Worm (Caenorhabditis elegans) whole organism, L4 larva: Measurements from ENCODE around the gene gakh-1.
A peak's percentile ranks its signal among the peaks of the same experiment; 100 is the strongest.

Experiments
- D1046.2 ChIP-seq: fragments of 200-800 bp; sonication (Bioruptor generic); IDR thresholded peaks from 2 replicates; pipeline ENCODE4 v1.3.6; 2022; ENCODE audit warnings: missing genetic modification characterization, missing compliant biosample characterization
- F44E2.7 ChIP-seq: fragments of 200-800 bp; sonication (Bioruptor generic); IDR thresholded peaks from 2 replicates; pipeline ENCODE4 v2.1.2; 2022; ENCODE audit warnings: missing genetic modification characterization, missing compliant biosample characterization
- R02D3.7 ChIP-seq: fragments of 150-350 bp; sonication (generic microtip); optimal IDR thresholded peaks from 3 replicates; lab custom pipeline; 2014; ENCODE audit warnings: missing biosample characterization, missing genetic modification characterization
- T26A8.4 ChIP-seq: fragments of 200-800 bp; sonication (Bioruptor generic); IDR thresholded peaks from 2 replicates; pipeline ENCODE4 v1.3.6; 2022; ENCODE audit warnings: missing genetic modification characterization, missing compliant biosample characterization
- Y75B8A.6 ChIP-seq: fragments of 200-800 bp; sonication (Bioruptor generic); IDR thresholded peaks from 2 replicates; pipeline ENCODE4 v1.3.6; 2022; ENCODE audit warnings: missing genetic modification reagents, missing genetic modification characterization, missing compliant biosample characterization
- ZK337.2 ChIP-seq: fragments of 200-800 bp; sonication (Bioruptor generic); IDR thresholded peaks from 2 replicates; pipeline ENCODE4 v1.3.6; 2022; ENCODE audit warnings: missing genetic modification reagents, missing genetic modification characterization, missing compliant biosample characterization
- ZK546.5 ChIP-seq, 2 experiments: sonication (generic microtip); optimal IDR thresholded peaks; 2 replicates each; lab custom pipeline; 2017; ENCODE audit warnings: missing biosample characterization in 2 of 2, missing genetic modification characterization in 2 of 2
- ama-1 ChIP-seq: fragments of 150-350 bp; optimal IDR thresholded peaks from 2 replicates; lab custom pipeline; 2014; ENCODE audit warnings: inconsistent platforms, mixed read lengths
- arid-1 ChIP-seq: fragments of 200-800 bp; sonication (Bioruptor generic); conservative IDR thresholded peaks from 2 replicates; pipeline ENCODE4 v1.3.6; 2022; ENCODE audit warnings: missing genetic modification reagents, missing genetic modification characterization, missing compliant biosample characterization
- ces-1 ChIP-seq: fragments of 150-350 bp; sonication (generic microtip); optimal IDR thresholded peaks from 4 replicates; lab custom pipeline; 2014; ENCODE audit warnings: missing biosample characterization, missing genetic modification reagents, missing genetic modification characterization
- ctbp-1 ChIP-seq: fragments of 200-800 bp; sonication (Bioruptor generic); IDR thresholded peaks from 2 replicates; pipeline ENCODE4 v1.3.6; 2022; ENCODE audit warnings: missing genetic modification reagents, missing genetic modification characterization, missing compliant biosample characterization
- daf-12 ChIP-seq: fragments of 150-350 bp; optimal IDR thresholded peaks from 2 replicates; lab custom pipeline; 2014; ENCODE audit warnings: missing biosample characterization, missing genetic modification reagents, missing genetic modification characterization
- daf-16 ChIP-seq, 3 experiments: sonication (generic microtip); optimal IDR thresholded peaks; 2 replicates each; lab custom pipeline; 2016 to 2017; ENCODE audit warnings: missing genetic modification characterization in 3 of 3, missing genetic modification reagents in 3 of 3, mild to moderate bottlenecking in 2 of 3, missing compliant biosample characterization in 2 of 3, missing biosample characterization in 1 of 3, moderate library complexity in 1 of 3
- dmd-6 ChIP-seq: fragments of 200-800 bp; sonication (Bioruptor generic); IDR thresholded peaks from 2 replicates; pipeline ENCODE4 v1.3.6; 2022; ENCODE audit warnings: missing genetic modification reagents, missing genetic modification characterization, missing compliant biosample characterization
- dmd-9 ChIP-seq: fragments of 200-800 bp; sonication (Bioruptor generic); IDR thresholded peaks from 2 replicates; pipeline ENCODE4 v1.3.6; 2022; ENCODE audit warnings: missing genetic modification reagents, missing genetic modification characterization, missing compliant biosample characterization
- dve-1 ChIP-seq: sonication (generic microtip); optimal IDR thresholded peaks from 2 replicates; lab custom pipeline; 2017; ENCODE audit warnings: antibody characterized with exemption, mild to moderate bottlenecking, missing genetic modification characterization, missing compliant biosample characterization; ENCODE audit not compliant: insufficient read depth
- egl-43 ChIP-seq: fragments of 200-800 bp; sonication (Bioruptor generic); IDR thresholded peaks from 2 replicates; pipeline ENCODE4 v1.3.6; 2022; ENCODE audit warnings: missing genetic modification reagents, missing genetic modification characterization, missing compliant biosample characterization
- fkh-10 ChIP-seq: fragments of 150-350 bp; optimal IDR thresholded peaks from 2 replicates; lab custom pipeline; 2014; ENCODE audit warnings: missing biosample characterization, missing genetic modification reagents, missing genetic modification characterization
- gei-8 ChIP-seq: fragments of 200-800 bp; sonication (Bioruptor generic); optimal IDR thresholded peaks from 2 replicates; lab custom pipeline; 2018; ENCODE audit warnings: mild to moderate bottlenecking, missing genetic modification characterization, missing compliant biosample characterization
- hlh-11 ChIP-seq: fragments of 200-800 bp; sonication (Bioruptor generic); optimal IDR thresholded peaks from 2 replicates; lab custom pipeline; 2018; ENCODE audit warnings: mild to moderate bottlenecking, missing genetic modification characterization, missing compliant biosample characterization
- hmg-1.1 ChIP-seq: fragments of 200-800 bp; sonication (Bioruptor generic); IDR thresholded peaks from 2 replicates; pipeline ENCODE4 v1.3.6; 2022; ENCODE audit warnings: missing genetic modification reagents, missing genetic modification characterization, missing compliant biosample characterization
- jun-1 ChIP-seq: fragments of 150-350 bp; optimal IDR thresholded peaks from 2 replicates; lab custom pipeline; 2014; ENCODE audit warnings: missing biosample characterization, missing genetic modification reagents, missing genetic modification characterization
- lin-1 ChIP-seq: fragments of 200-800 bp; sonication (Bioruptor generic); IDR thresholded peaks from 2 replicates; pipeline ENCODE4 v1.3.6; 2022; ENCODE audit warnings: missing genetic modification reagents, missing genetic modification characterization, missing compliant biosample characterization
- lin-38 ChIP-seq: fragments of 200-800 bp; sonication (Bioruptor generic); IDR thresholded peaks from 2 replicates; pipeline ENCODE4 v1.3.6; 2022; ENCODE audit warnings: missing genetic modification reagents, missing genetic modification characterization, missing compliant biosample characterization
- madf-5 ChIP-seq, 2 experiments: fragments of 200-800 bp; sonication (Bioruptor generic); IDR thresholded peaks; 2 replicates each; pipeline ENCODE4 v1.3.6; 2022; ENCODE audit warnings: missing compliant biosample characterization in 2 of 2, missing genetic modification characterization in 2 of 2
- mdl-1 ChIP-seq, 2 experiments: fragments of 150-350 bp in 1 of 2; sonication (generic microtip) in 1 of 2; optimal IDR thresholded peaks; 2 replicates each; lab custom pipeline; 2014 to 2017; ENCODE audit warnings: missing biosample characterization in 2 of 2, missing genetic modification characterization in 2 of 2
- mes-2 ChIP-seq: sonication (generic microtip); optimal IDR thresholded peaks from 2 replicates; lab custom pipeline; 2016; ENCODE audit warnings: missing genotype, mild to moderate bottlenecking, missing genetic modification characterization, missing compliant biosample characterization; ENCODE audit not compliant: poor library complexity, severe bottlenecking
- nhr-102 ChIP-seq: sonication (generic microtip); optimal IDR thresholded peaks from 2 replicates; lab custom pipeline; 2016; ENCODE audit warnings: mild to moderate bottlenecking, missing genetic modification characterization, moderate library complexity, missing compliant biosample characterization
- nhr-237 ChIP-seq: sonication (generic microtip); optimal IDR thresholded peaks from 2 replicates; lab custom pipeline; 2017; ENCODE audit warnings: missing biosample characterization, missing genetic modification characterization
- nhr-28 ChIP-seq: fragments of 150-350 bp; optimal IDR thresholded peaks from 2 replicates; lab custom pipeline; 2014; ENCODE audit warnings: missing biosample characterization, missing genetic modification characterization
- nhr-41 ChIP-seq: fragments of 200-800 bp; sonication (Bioruptor generic); IDR thresholded peaks from 2 replicates; pipeline ENCODE4 v1.3.6; 2022; ENCODE audit warnings: missing genetic modification reagents, missing genetic modification characterization, missing compliant biosample characterization
- nhr-6 ChIP-seq: fragments of 150-350 bp; optimal IDR thresholded peaks from 2 replicates; lab custom pipeline; 2014; ENCODE audit warnings: missing biosample characterization, missing genetic modification characterization
- nhr-76 ChIP-seq: fragments of 150-350 bp; optimal IDR thresholded peaks from 2 replicates; lab custom pipeline; 2014; ENCODE audit warnings: missing biosample characterization, missing genetic modification characterization
- pha-4 ChIP-seq, 2 experiments: fragments of 150-350 bp in 1 of 2; fragments of 200-800 bp in 1 of 2; sonication (Bioruptor generic) in 1 of 2; IDR thresholded peaks in 1 of 2; optimal IDR thresholded peaks in 1 of 2; 2 replicates each; pipeline versions ENCODE4 v1.3.6 to Lab custom; 2014 to 2022; ENCODE audit warnings: missing genetic modification characterization in 2 of 2, missing genetic modification reagents in 2 of 2, missing biosample characterization in 1 of 2, missing compliant biosample characterization in 1 of 2
- php-3 ChIP-seq: fragments of 200-800 bp; sonication (Bioruptor generic); IDR thresholded peaks from 2 replicates; pipeline ENCODE4 v1.3.6; 2022; ENCODE audit warnings: missing genetic modification reagents, missing genetic modification characterization, missing compliant biosample characterization
- saeg-2 ChIP-seq: fragments of 200-800 bp; sonication (Bioruptor generic); IDR thresholded peaks from 2 replicates; pipeline ENCODE4 v1.3.6; 2022; ENCODE audit warnings: missing genetic modification reagents, missing genetic modification characterization, missing compliant biosample characterization
- set-16 ChIP-seq: fragments of 200-800 bp; sonication (Bioruptor generic); IDR thresholded peaks from 2 replicates; pipeline ENCODE4 v1.3.6; 2022; ENCODE audit warnings: missing genetic modification reagents, missing genetic modification characterization, missing compliant biosample characterization
- skn-1 ChIP-seq: fragments of 150-350 bp; optimal IDR thresholded peaks from 2 replicates; lab custom pipeline; 2014; ENCODE audit warnings: missing biosample characterization, missing genetic modification characterization
- snpc-1.2 ChIP-seq: fragments of 200-800 bp; sonication (Bioruptor generic); IDR thresholded peaks from 2 replicates; pipeline ENCODE4 v1.3.6; 2022; ENCODE audit warnings: missing genetic modification reagents, missing genetic modification characterization, missing compliant biosample characterization
- snpc-4 ChIP-seq: fragments of 150-350 bp; optimal IDR thresholded peaks from 2 replicates; lab custom pipeline; 2014; ENCODE audit warnings: missing biosample characterization, missing genetic modification characterization
- tag-97 ChIP-seq: fragments of 200-800 bp; sonication (Bioruptor generic); IDR thresholded peaks from 2 replicates; pipeline ENCODE4 v1.3.6; 2022; ENCODE audit warnings: missing genetic modification characterization, missing compliant biosample characterization
- tra-1 ChIP-seq: fragments of 200-800 bp; sonication (Bioruptor generic); IDR thresholded peaks from 2 replicates; pipeline ENCODE4 v1.3.6; 2022; ENCODE audit warnings: missing genetic modification reagents, missing genetic modification characterization, missing compliant biosample characterization
- unc-130 ChIP-seq: sonication (generic microtip); optimal IDR thresholded peaks from 2 replicates; lab custom pipeline; 2016; ENCODE audit warnings: missing genetic modification reagents, missing genetic modification characterization, missing compliant biosample characterization
- zag-1 ChIP-seq: fragments of 150-350 bp; optimal IDR thresholded peaks from 2 replicates; lab custom pipeline; 2014; ENCODE audit warnings: missing biosample characterization, missing genetic modification characterization
- zfp-2 ChIP-seq: sonication (generic microtip); optimal IDR thresholded peaks from 2 replicates; lab custom pipeline; 2016; ENCODE audit warnings: mild to moderate bottlenecking, missing genetic modification characterization, missing compliant biosample characterization
- zip-11 ChIP-seq: fragments of 200-800 bp; sonication (Bioruptor generic); IDR thresholded peaks from 2 replicates; pipeline ENCODE4 v1.3.6; 2022; ENCODE audit warnings: missing genetic modification characterization, missing compliant biosample characterization

gakh-1 gene

DNA sequence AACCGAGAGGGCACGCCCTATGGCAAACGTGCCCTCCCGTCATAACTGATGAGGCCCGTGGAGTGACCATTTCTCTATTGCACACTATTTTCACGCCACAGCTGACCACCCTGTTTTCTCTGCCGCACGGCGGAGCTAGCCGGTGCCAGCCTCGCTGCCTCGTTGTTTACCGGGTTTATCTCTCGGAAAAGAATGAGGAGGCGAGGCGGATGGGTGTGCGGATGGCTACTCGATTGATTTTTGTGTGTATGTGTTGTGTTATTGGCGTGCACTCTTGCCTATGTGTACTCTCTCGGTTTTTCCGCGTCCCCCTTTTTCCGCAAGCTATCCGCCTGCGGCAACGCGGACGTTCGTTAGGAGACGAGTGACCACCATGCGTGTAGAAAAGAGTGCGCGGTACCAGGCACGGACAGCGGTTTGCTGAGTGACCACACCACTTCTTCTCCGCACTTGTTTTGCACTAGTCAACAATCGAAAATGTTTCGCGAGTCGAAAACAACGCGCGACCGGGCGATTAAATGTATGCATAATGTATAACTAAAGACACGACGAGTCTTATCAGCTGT lies 29.8 kb downstream of the gakh-1 start (continued):
- TF ChIP-seq ZK546.5 (tag; optimal IDR thresholded peaks at IDR 0.05; lab: Kevin White, UChicago) = no peak
- peak; percentile 27; the same call in 1 of the 2 replicates for TF ChIP-seq dmd-6 (GFP tag; lab: Robert Waterston, UW)
- TF ChIP-seq nhr-76 (tag; lab: Kevin White, UChicago) = no peak
- TF ChIP-seq dmd-9 (GFP tag; lab: Robert Waterston, UW) = no peak
- no peak for TF ChIP-seq F44E2.7 (GFP tag; lab: Robert Waterston, UW)
- peak; percentile 76 for TF ChIP-seq nhr-102 (tag; lab: Kevin White, UChicago)
- peak; percentile 100 for TF ChIP-seq hlh-11 (tag; lab: Kevin White, UChicago)
- no peak for TF ChIP-seq snpc-4 (tag; lab: Kevin White, UChicago)
- TF ChIP-seq ama-1 (lab: Kevin White, UChicago) = no peak
- TF ChIP-seq lin-38 (GFP tag; lab: Robert Waterston, UW) = no peak
- TF ChIP-seq pha-4 (GFP tag; IDR thresholded peaks at IDR 0.05; lab: Robert Waterston, UW) = peak; percentile 53; the same call in 1 of the 2 replicates
- TF ChIP-seq pha-4 (tag; optimal IDR thresholded peaks at IDR 0.05; lab: Kevin White, UChicago) = no peak
- peak; percentile 79; the same call in 1 of the 2 replicates for TF ChIP-seq T26A8.4 (GFP tag; lab: Robert Waterston, UW)
- no peak for TF ChIP-seq snpc-1.2
- no peak; the same call in 1 of the 2 replicates for TF ChIP-seq arid-1 (GFP tag; lab: Robert Waterston, UW)
- no peak for TF ChIP-seq D1046.2 (GFP tag; lab: Robert Waterston, UW)
- TF ChIP-seq zag-1 (tag; lab: Kevin White, UChicago) = no peak
- TF ChIP-seq ces-1 (GFP tag; lab: Kevin White, UChicago) = no peak
- TF ChIP-seq nhr-41 = no peak
- TF ChIP-seq mdl-1 (tag; optimal IDR thresholded peaks at IDR 0.05; lab: Kevin White, UChicago) = peak; percentile 64 to 93
- no peak for TF ChIP-seq egl-43

DNA sequence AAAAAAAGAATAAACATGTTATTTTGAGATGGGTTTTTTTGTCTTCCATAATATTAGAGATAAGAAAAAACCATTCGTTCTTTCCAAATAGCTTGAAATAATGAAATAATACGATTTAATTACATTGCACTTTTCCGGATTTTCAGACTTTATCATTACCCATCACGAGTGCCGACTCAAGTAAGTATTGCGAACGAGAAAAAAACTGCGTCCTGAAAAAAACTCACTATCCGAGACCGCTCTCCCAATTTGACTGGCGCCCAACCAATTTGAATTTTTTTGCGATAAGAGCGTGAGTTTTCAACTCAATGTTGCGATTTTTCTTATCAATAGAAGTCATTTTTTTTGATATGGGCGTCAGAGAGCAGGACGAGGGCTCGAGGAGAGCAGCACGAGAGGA lies 30.7 kb downstream of the gakh-1 start:
- no peak for TF ChIP-seq nhr-237 (tag; lab: Kevin White, UChicago)
- TF ChIP-seq hmg-1.1 (GFP tag; lab: Robert Waterston, UW) = no peak
- no peak for TF ChIP-seq R02D3.7
- TF ChIP-seq mes-2 (tag; lab: Kevin White, UChicago) = peak; percentile 10
- TF ChIP-seq ces-1 (GFP tag; lab: Kevin White, UChicago) = no peak
- no peak for TF ChIP-seq daf-12 (tag; lab: Kevin White, UChicago)
- no peak for TF ChIP-seq skn-1 (tag; lab: Kevin White, UChicago)
- no peak for TF ChIP-seq ZK546.5 (tag; optimal IDR thresholded peaks at IDR 0.05; lab: Kevin White, UChicago)
- TF ChIP-seq nhr-102 (tag; lab: Kevin White, UChicago) = no peak
- TF ChIP-seq saeg-2 = no peak
- no peak for TF ChIP-seq tag-97
- TF ChIP-seq zfp-2 = no peak
- TF ChIP-seq ZK337.2 (GFP tag; lab: Robert Waterston, UW) = no peak
- no peak for TF ChIP-seq snpc-1.2
- no peak for TF ChIP-seq ctbp-1
- no peak for TF ChIP-seq zip-11
- peak; percentile 77 for TF ChIP-seq dve-1 (tag; lab: Kevin White, UChicago)
- TF ChIP-seq zag-1 (tag; lab: Kevin White, UChicago) = no peak
- TF ChIP-seq nhr-41 = 0 out of 2 replicates have a peak, but pooled peaks have one; percentile 30
- peak; percentile 84 for TF ChIP-seq dmd-6 (GFP tag; lab: Robert Waterston, UW)
- no peak for TF ChIP-seq lin-1 (GFP tag; lab: Robert Waterston, UW)
- TF ChIP-seq php-3 (GFP tag; lab: Robert Waterston, UW) = peak; percentile 79
- TF ChIP-seq nhr-6 = peak; percentile 16
- TF ChIP-seq tra-1 = peak; percentile 72
- TF ChIP-seq nhr-28 = peak; percentile 61
- no peak for TF ChIP-seq unc-130 (GFP tag; lab: Kevin White, UChicago)
- TF ChIP-seq fkh-10 (GFP tag; lab: Kevin White, UChicago) = no peak
- TF ChIP-seq jun-1 (tag; lab: Kevin White, UChicago) = no peak
- no peak for TF ChIP-seq gei-8
- no peak for TF ChIP-seq daf-16 (GFP tag; optimal IDR thresholded peaks at IDR 0.05; lab: Kevin White, UChicago)
- peak; percentile 83 for TF ChIP-seq daf-16 (tag; optimal IDR thresholded peaks at IDR 0.05; lab: Kevin White, UChicago)
- TF ChIP-seq set-16 (GFP tag; lab: Robert Waterston, UW) = no peak
- TF ChIP-seq madf-5 (GFP tag; IDR thresholded peaks at IDR 0.05; lab: Robert Waterston, UW) = no peak
- TF ChIP-seq Y75B8A.6 (GFP tag; lab: Robert Waterston, UW) = no peak
- 0 out of 2 replicates have a peak, but pooled peaks have one; percentile 30 for TF ChIP-seq pha-4 (GFP tag; IDR thresholded peaks at IDR 0.05; lab: Robert Waterston, UW)
- no peak for TF ChIP-seq pha-4 (tag; optimal IDR thresholded peaks at IDR 0.05; lab: Kevin White, UChicago)
- TF ChIP-seq nhr-76 (tag; lab: Kevin White, UChicago) = no peak
